Worm (Caenorhabditis elegans) whole organism, midembryonic: Measurements from ENCODE around the gene tpa-1.

Source experiments
- T22C8.4 ChIP-seq: fragments of 200-800 bp; sonication (Bioruptor generic); IDR thresholded peaks from 2 replicates; pipeline ENCODE4 v1.3.6; 2022; ENCODE audit warnings: missing genetic modification characterization, missing compliant biosample characterization
- cog-1 ChIP-seq: sonication (generic microtip); optimal IDR thresholded peaks from 2 replicates; lab custom pipeline; 2016; ENCODE audit warnings: missing genetic modification characterization, missing compliant biosample characterization
- flt-1 ChIP-seq: fragments of 200-800 bp; sonication (Bioruptor generic); IDR thresholded peaks from 2 replicates; pipeline ENCODE4 v1.3.6; 2022; ENCODE audit warnings: missing genetic modification characterization, missing compliant biosample characterization
- klf-2 ChIP-seq: fragments of 200-800 bp; sonication (Bioruptor generic); conservative IDR thresholded peaks from 2 replicates; pipeline ENCODE4 v1.3.6; 2022; ENCODE audit warnings: missing genetic modification reagents, missing genetic modification characterization, missing compliant biosample characterization
- med-1 ChIP-seq: sonication (generic microtip); optimal IDR thresholded peaks from 2 replicates; lab custom pipeline; 2017; ENCODE audit warnings: missing genetic modification characterization, mild to moderate bottlenecking, missing compliant biosample characterization, antibody characterized with exemption, missing genetic modification reagents; ENCODE audit not compliant: insufficient read depth
- ref-1 ChIP-seq: fragments of 200-800 bp; sonication (Bioruptor generic); conservative IDR thresholded peaks from 2 replicates; pipeline ENCODE4 v1.3.6; 2022; ENCODE audit warnings: missing genetic modification reagents, missing genetic modification characterization, missing compliant biosample characterization
- tab-1 ChIP-seq: fragments of 200-800 bp; sonication (Bioruptor generic); IDR thresholded peaks from 2 replicates; pipeline ENCODE4 v1.3.6; 2022; ENCODE audit warnings: missing genetic modification characterization, missing compliant biosample characterization
- ztf-23 ChIP-seq: fragments of 200-800 bp; sonication (Bioruptor generic); IDR thresholded peaks from 2 replicates; pipeline ENCODE4 v1.3.6; 2022; ENCODE audit warnings: missing genetic modification reagents, missing genetic modification characterization, missing compliant biosample characterization
- ztf-29 ChIP-seq: fragments of 200-800 bp; sonication (Bioruptor generic); IDR thresholded peaks from 2 replicates; pipeline ENCODE4 v1.3.6; 2022; ENCODE audit warnings: missing genetic modification reagents, missing genetic modification characterization, missing compliant biosample characterization

The tpa-1 gene

DNA sequence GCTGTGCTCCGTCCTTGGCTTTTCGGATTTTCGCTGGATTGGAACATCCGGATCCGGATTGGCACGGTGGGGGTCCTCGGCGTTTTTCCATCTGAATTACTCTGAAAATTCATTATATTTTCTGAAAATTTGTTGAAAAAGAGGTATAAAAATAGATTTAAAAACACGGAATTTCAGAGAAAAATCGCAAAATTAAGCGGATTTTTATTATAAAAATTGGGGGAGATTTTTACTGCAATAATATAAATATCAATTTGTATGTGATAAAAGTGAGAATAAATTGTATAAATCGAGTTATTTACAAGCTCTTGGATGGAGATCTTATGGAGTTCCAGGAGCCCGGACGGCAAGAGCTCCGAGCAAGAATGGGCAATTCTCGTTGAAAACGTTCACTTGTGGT, 29.8 kb downstream of the tpa-1 start, which contains the start of gene tut-1:
TSS of gene tut-1 (minus strand) at position 101 of the 400 bp plus-strand sequence.
- TF ChIP-seq T22C8.4 (GFP tag; lab: Robert Waterston, UW), result no peak
- TF ChIP-seq ztf-29 (GFP tag; lab: Robert Waterston, UW), result no peak
- no peak for TF ChIP-seq cog-1 (tag; lab: Kevin White, UChicago)
- no peak for TF ChIP-seq klf-2 (GFP tag; lab: Robert Waterston, UW)
- no peak for TF ChIP-seq ref-1 (GFP tag; lab: Robert Waterston, UW)
- no peak for TF ChIP-seq flt-1 (GFP tag; lab: Robert Waterston, UW)
- no peak for TF ChIP-seq ztf-23 (GFP tag; lab: Robert Waterston, UW)
- TF ChIP-seq med-1 (GFP tag; lab: Kevin White, UChicago), result no peak
- TF ChIP-seq tab-1 (GFP tag; lab: Robert Waterston, UW), result no peak

DNA sequence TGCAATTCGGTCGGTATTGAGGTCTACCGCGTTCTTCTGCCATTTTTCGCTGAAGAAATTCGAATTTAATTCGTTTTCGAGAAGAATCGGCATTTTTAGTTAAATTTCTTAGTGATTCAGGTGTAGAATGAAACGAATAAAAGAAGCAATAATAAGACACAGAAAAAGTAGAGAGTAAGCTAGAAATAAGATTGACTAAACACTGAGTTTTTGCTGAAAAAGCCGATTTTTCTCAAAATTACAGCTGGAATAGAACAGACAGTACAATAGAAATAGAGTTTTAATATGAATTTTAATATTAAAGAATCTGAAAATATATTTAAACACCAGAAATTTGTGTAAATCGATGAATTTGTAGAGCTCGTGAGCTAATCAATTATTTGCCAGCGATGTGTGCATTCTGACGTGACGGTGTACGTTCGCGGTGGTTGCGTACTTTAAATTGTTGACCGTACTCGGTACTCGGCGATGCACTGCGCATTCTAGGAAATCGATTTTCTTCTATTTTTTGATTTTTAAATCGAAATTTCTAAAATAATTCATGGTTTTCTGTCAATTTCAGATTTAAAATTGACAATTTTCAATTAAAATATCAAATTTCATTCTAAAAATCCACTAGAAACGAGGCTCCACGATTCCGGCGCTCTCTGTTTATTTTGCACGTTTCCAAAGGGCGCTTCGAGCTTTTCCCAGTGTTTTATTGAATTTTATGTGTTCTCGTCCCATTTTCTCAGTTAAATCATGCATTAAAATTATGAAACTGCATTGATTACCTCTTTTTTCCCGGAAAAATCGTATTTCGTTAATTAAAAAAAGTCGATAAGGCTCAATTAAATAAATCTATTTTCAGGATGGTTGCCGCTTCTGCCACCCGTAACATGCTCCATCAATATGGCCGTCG, 34.4 kb downstream of the tpa-1 start, which contains the start of the genes grld-1 and cox-6C:
TSS of gene grld-1 (minus strand) at position 51 of the 901 bp plus-strand sequence.
TSS of gene cox-6C (plus strand) at position 851 of the 901 bp plus-strand sequence.
- TF ChIP-seq flt-1 (GFP tag; lab: Robert Waterston, UW) (0 out of 2 replicates have a peak, but pooled peaks have one; percentile 3), ztf-23 (GFP tag; lab: Robert Waterston, UW) (no peak), ztf-29 (GFP tag; lab: Robert Waterston, UW) (no peak), T22C8.4 (GFP tag; lab: Robert Waterston, UW) (peak; percentile 60), ref-1 (GFP tag; lab: Robert Waterston, UW) (no peak), tab-1 (GFP tag; lab: Robert Waterston, UW) (no peak), med-1 (GFP tag; lab: Kevin White, UChicago) (no peak), klf-2 (GFP tag; lab: Robert Waterston, UW) (no peak), cog-1 (tag; lab: Kevin White, UChicago) (peak; percentile 32)

DNA sequence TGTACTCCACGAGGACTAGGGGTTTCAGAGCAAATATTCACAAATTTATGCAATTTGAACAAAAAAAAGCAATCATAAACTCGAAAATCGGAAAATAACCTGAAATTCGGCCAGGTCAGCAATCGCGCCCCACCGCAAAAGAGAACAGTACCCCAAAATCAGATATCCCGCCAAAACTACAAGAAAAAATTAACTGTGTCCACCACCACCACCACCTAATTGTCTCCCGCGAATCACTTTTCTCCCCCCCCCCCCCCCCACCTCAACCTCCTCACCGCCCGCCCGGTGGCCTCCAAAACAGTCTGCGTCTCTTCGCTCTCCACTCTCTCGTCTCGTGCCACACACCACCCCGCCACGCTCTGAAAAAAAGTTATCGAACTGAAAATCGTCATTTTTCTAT, 36.7 kb downstream of the tpa-1 start:
- TF ChIP-seq flt-1 (GFP tag; lab: Robert Waterston, UW), result no peak
- TF ChIP-seq ref-1 (GFP tag; lab: Robert Waterston, UW), result no peak
- no peak for TF ChIP-seq ztf-23 (GFP tag; lab: Robert Waterston, UW)
- no peak for TF ChIP-seq med-1 (GFP tag; lab: Kevin White, UChicago)
- TF ChIP-seq klf-2 (GFP tag; lab: Robert Waterston, UW), result no peak
- TF ChIP-seq tab-1 (GFP tag; lab: Robert Waterston, UW), result no peak
- no peak for TF ChIP-seq ztf-29 (GFP tag; lab: Robert Waterston, UW)
- no peak for TF ChIP-seq T22C8.4 (GFP tag; lab: Robert Waterston, UW)
- TF ChIP-seq cog-1 (tag; lab: Kevin White, UChicago), result no peak

DNA sequence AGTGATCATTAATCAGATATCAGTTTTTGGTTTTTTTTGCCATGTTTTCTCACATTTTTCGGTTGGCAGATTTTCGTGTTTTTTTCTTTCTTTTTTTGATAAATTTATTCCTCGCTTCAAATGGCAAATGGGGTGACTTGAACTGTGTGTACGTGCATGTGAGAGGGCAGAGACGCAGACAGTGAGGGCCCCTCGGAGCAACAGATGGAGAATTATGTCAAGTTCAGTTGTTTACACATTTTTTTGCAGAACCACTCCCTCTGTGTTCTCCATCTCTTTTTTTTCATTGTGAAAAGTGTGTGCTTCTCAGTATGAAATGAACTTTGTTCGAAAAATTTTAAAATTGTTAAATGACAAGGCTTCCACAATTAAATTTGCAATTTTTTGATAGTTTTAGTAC, 38.4 kb downstream of the tpa-1 start:
- no peak for TF ChIP-seq ztf-23 (GFP tag; lab: Robert Waterston, UW)
- TF ChIP-seq ref-1 (GFP tag; lab: Robert Waterston, UW), result no peak
- no peak for TF ChIP-seq ztf-29 (GFP tag; lab: Robert Waterston, UW)
- no peak for TF ChIP-seq cog-1 (tag; lab: Kevin White, UChicago)
- no peak for TF ChIP-seq klf-2 (GFP tag; lab: Robert Waterston, UW)
- TF ChIP-seq T22C8.4 (GFP tag; lab: Robert Waterston, UW), result no peak
- no peak for TF ChIP-seq flt-1 (GFP tag; lab: Robert Waterston, UW)
- TF ChIP-seq med-1 (GFP tag; lab: Kevin White, UChicago), result no peak
- no peak for TF ChIP-seq tab-1 (GFP tag; lab: Robert Waterston, UW)

DNA sequence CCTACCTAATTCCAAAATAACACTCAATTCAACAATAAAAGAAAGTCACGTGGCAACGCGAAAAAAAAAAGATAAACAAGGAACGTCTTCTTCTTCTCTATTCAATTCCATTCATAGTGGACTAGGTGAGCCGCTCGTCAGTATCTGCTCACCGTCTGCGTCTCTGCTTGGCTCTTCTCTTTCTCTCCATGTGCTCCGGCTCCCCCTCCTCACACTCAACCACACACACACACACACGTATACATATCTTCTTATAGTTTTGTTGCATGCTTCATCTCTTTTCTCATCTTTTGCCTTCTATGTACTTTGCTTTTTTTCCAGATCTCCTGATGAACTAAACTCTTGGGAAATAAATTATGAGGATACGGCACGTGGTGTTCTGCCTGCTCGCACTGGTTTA, 40.3 kb downstream of the tpa-1 start, which contains the start of gene daf-1:
TSS of gene daf-1 (plus strand) at position 322 of the 400 bp plus-strand sequence.
- TF ChIP-seq cog-1 (tag; lab: Kevin White, UChicago) (no peak), ref-1 (GFP tag; lab: Robert Waterston, UW) (no peak), tab-1 (GFP tag; lab: Robert Waterston, UW) (no peak), klf-2 (GFP tag; lab: Robert Waterston, UW) (no peak), ztf-23 (GFP tag; lab: Robert Waterston, UW) (no peak), med-1 (GFP tag; lab: Kevin White, UChicago) (no peak), ztf-29 (GFP tag; lab: Robert Waterston, UW) (no peak), T22C8.4 (GFP tag; lab: Robert Waterston, UW) (no peak), flt-1 (GFP tag; lab: Robert Waterston, UW) (no peak)

DNA sequence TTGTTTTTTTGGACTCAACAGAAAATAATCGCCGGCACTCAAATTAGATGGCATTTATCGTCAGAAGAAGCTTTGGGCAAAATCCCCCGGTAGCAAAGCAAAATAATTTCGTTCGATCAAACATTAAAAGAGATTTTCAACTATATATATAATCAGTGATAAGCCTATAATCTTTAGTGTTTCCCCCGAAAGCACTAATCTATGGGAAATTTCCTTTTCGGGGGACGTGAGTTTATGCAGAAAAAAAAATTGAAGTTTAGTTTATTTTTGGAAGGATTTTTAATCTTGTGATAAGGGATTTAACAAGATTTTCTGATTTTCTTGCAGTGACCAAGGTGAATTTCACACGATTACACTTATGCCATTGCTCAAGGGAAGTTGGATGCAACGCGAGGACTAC, 42.2 kb downstream of the tpa-1 start:
- TF ChIP-seq cog-1 (tag; lab: Kevin White, UChicago) (no peak), klf-2 (GFP tag; lab: Robert Waterston, UW) (no peak), med-1 (GFP tag; lab: Kevin White, UChicago) (no peak), ztf-23 (GFP tag; lab: Robert Waterston, UW) (no peak), tab-1 (GFP tag; lab: Robert Waterston, UW) (no peak), flt-1 (GFP tag; lab: Robert Waterston, UW) (no peak), ref-1 (GFP tag; lab: Robert Waterston, UW) (no peak), ztf-29 (GFP tag; lab: Robert Waterston, UW) (no peak), T22C8.4 (GFP tag; lab: Robert Waterston, UW) (no peak)

DNA sequence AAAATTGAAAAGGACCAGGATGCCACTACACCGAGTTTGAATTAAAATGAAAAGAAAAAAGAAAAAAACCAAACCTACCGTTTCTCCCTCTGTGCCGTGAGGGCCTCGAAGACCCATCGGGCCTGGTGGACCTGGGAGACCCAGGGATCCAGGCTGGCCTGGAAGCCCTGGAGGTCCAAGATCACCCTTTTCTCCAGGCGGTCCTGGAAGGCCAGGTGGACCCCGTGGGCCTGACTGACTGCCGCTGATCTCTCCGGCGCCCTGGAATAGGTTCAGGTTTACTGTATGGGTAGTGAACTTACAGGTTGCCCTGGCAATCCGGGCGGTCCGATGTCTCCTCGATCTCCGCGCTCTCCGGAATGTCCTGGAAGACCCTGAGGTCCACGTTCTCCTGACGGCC, 47.9 kb downstream of the tpa-1 start:
- TF ChIP-seq flt-1 (GFP tag; lab: Robert Waterston, UW), result no peak
- TF ChIP-seq med-1 (GFP tag; lab: Kevin White, UChicago), result no peak
- no peak for TF ChIP-seq tab-1 (GFP tag; lab: Robert Waterston, UW)
- no peak for TF ChIP-seq ztf-29 (GFP tag; lab: Robert Waterston, UW)

DNA sequence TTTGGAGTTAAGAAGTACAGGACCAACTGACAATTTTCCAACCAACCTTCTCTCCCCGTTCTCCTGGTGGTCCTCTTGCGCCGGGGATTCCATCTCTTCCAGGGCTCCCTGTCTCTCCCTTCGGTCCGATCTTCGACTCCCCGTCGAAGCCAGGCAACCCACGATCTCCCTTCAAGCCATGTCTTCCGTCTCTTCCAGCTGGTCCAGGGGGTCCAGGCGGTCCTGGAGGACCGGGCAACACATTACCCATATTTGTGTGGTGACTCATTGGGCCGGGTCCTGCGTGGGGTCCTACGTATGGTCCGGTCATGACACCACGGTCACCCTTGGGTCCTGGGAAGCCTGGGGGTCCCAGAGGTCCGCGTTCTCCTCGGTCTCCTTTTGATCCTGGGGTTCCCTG, 49.2 kb downstream of the tpa-1 start:
- TF ChIP-seq ztf-23 (GFP tag; lab: Robert Waterston, UW), result no peak
- no peak for TF ChIP-seq ztf-29 (GFP tag; lab: Robert Waterston, UW)
- TF ChIP-seq cog-1 (tag; lab: Kevin White, UChicago), result no peak
- no peak for TF ChIP-seq med-1 (GFP tag; lab: Kevin White, UChicago)
- TF ChIP-seq T22C8.4 (GFP tag; lab: Robert Waterston, UW), result no peak
- TF ChIP-seq ref-1 (GFP tag; lab: Robert Waterston, UW), result no peak
- no peak for TF ChIP-seq klf-2 (GFP tag; lab: Robert Waterston, UW)
